Worm (Caenorhabditis elegans) whole organism, midembryonic: ENCODE results near the gene F56H9.6.

ENCODE experiments used
- T22C8.4 ChIP-seq: fragments of 200-800 bp; sonication (Bioruptor generic); IDR thresholded peaks from 2 replicates; pipeline ENCODE4 v1.3.6; 2022; ENCODE audit warnings: missing genetic modification characterization, missing compliant biosample characterization
- cog-1 ChIP-seq: sonication (generic microtip); optimal IDR thresholded peaks from 2 replicates; lab custom pipeline; 2016; ENCODE audit warnings: missing genetic modification characterization, missing compliant biosample characterization
- flt-1 ChIP-seq: fragments of 200-800 bp; sonication (Bioruptor generic); IDR thresholded peaks from 2 replicates; pipeline ENCODE4 v1.3.6; 2022; ENCODE audit warnings: missing genetic modification characterization, missing compliant biosample characterization
- klf-2 ChIP-seq: fragments of 200-800 bp; sonication (Bioruptor generic); conservative IDR thresholded peaks from 2 replicates; pipeline ENCODE4 v1.3.6; 2022; ENCODE audit warnings: missing genetic modification reagents, missing genetic modification characterization, missing compliant biosample characterization
- med-1 ChIP-seq: sonication (generic microtip); optimal IDR thresholded peaks from 2 replicates; lab custom pipeline; 2017; ENCODE audit warnings: missing genetic modification characterization, mild to moderate bottlenecking, missing compliant biosample characterization, antibody characterized with exemption, missing genetic modification reagents; ENCODE audit not compliant: insufficient read depth
- ref-1 ChIP-seq: fragments of 200-800 bp; sonication (Bioruptor generic); conservative IDR thresholded peaks from 2 replicates; pipeline ENCODE4 v1.3.6; 2022; ENCODE audit warnings: missing genetic modification reagents, missing genetic modification characterization, missing compliant biosample characterization
- tab-1 ChIP-seq: fragments of 200-800 bp; sonication (Bioruptor generic); IDR thresholded peaks from 2 replicates; pipeline ENCODE4 v1.3.6; 2022; ENCODE audit warnings: missing genetic modification characterization, missing compliant biosample characterization
- ztf-23 ChIP-seq: fragments of 200-800 bp; sonication (Bioruptor generic); IDR thresholded peaks from 2 replicates; pipeline ENCODE4 v1.3.6; 2022; ENCODE audit warnings: missing genetic modification reagents, missing genetic modification characterization, missing compliant biosample characterization
- ztf-29 ChIP-seq: fragments of 200-800 bp; sonication (Bioruptor generic); IDR thresholded peaks from 2 replicates; pipeline ENCODE4 v1.3.6; 2022; ENCODE audit warnings: missing genetic modification reagents, missing genetic modification characterization, missing compliant biosample characterization

F56H9.6 gene

DNA sequence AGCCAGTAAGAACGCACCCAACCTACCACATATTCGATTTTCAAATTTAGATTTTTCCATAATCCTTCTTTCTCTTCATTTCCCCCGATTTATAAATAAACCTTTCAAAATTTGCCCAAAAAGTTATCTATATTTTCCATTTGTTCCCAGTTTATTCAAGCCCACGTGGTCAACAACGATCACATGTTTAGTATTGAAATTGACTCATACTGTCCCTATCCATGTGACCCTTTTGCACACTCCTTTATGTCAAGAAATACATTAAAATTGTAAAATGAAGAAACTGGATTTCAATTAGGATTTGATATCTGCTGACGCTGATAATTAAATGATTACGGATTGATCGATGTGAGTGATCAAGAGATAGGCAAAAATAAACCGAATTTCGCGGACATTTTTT, 5.6 kb upstream of the F56H9.6 start:
- TF ChIP-seq T22C8.4, result no peak
- TF ChIP-seq ztf-23, result no peak
- TF ChIP-seq tab-1 (GFP tag; lab: Robert Waterston, UW), result no peak
- TF ChIP-seq ref-1, result no peak
- no peak for TF ChIP-seq med-1 (GFP tag; lab: Kevin White, UChicago)
- no peak for TF ChIP-seq flt-1 (GFP tag; lab: Robert Waterston, UW)
- no peak for TF ChIP-seq cog-1 (tag; lab: Kevin White, UChicago)
- no peak for TF ChIP-seq ztf-29 (GFP tag; lab: Robert Waterston, UW)

ce11 chrV:12634746-12635145, 5.1 kb upstream of the F56H9.6 start:
- no peak for TF ChIP-seq ref-1
- no peak for TF ChIP-seq tab-1 (GFP tag; lab: Robert Waterston, UW)
- TF ChIP-seq cog-1 (tag; lab: Kevin White, UChicago), result no peak
- TF ChIP-seq med-1 (GFP tag; lab: Kevin White, UChicago), result no peak
- no peak for TF ChIP-seq ztf-23
- no peak for TF ChIP-seq T22C8.4
- TF ChIP-seq flt-1 (GFP tag; lab: Robert Waterston, UW), result no peak
- no peak for TF ChIP-seq ztf-29 (GFP tag; lab: Robert Waterston, UW)
- TF ChIP-seq klf-2 (GFP tag; lab: Robert Waterston, UW), result no peak

ce11 chrV:12634050-12634449, 4.4 kb upstream of the F56H9.6 start:
- TF ChIP-seq ztf-29 (GFP tag; lab: Robert Waterston, UW), result no peak
- no peak for TF ChIP-seq tab-1 (GFP tag; lab: Robert Waterston, UW)

DNA sequence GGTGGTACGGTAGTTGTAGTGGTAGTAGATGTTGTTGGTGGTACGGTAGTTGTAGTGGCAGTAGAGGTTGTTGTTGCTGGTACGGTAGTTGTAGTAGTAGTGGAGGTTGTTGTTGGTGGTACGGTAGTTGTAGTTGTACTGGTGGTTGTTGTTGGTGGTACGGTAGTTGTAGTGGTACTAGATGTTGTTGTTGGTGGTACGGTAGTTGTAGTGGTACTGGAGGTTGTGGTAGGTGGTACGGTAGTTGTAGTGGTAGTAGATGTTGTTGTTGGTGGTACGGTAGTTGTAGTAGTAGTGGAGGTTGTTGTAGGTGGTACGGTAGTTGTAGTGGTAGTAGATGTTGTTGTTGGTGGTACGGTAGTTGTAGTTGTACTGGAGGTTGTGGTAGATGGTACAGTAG, 3.4 kb upstream of the F56H9.6 start:
- 0 out of 2 replicates have a peak, but pooled peaks have one; percentile 61 for TF ChIP-seq ztf-23
- 0 out of 2 replicates have a peak, but pooled peaks have one; percentile 14 for TF ChIP-seq flt-1 (GFP tag; lab: Robert Waterston, UW)
- TF ChIP-seq cog-1 (tag; lab: Kevin White, UChicago), result no peak

DNA sequence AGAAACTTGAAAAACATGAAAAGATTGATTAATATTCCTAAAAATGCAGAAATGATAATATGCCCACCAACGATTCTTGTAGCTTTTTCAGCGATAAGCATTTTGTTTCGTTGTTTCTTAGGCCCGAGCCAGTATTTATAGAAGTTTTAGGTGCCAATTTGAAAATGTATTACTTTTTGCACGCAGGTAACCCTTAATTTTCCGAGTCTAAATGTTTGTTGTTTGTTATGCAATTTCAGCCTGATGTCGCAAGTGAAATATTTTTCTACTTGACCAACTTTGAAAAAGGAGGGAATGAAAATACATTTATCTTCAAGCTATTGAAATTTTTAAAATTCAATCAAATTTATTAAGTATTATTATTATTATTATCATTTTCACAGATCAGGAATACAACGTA, 2.4 kb upstream of the F56H9.6 start, which contains the start of gene srx-113:
Gene srx-113, minus strand, starts transcription at position 101 of the 400 bp plus-strand sequence.
- no peak for TF ChIP-seq cog-1 (tag; lab: Kevin White, UChicago)
- no peak for TF ChIP-seq ztf-23
- no peak for TF ChIP-seq T22C8.4
- TF ChIP-seq ref-1, result no peak
- no peak for TF ChIP-seq flt-1 (GFP tag; lab: Robert Waterston, UW)
- TF ChIP-seq tab-1 (GFP tag; lab: Robert Waterston, UW), result no peak
- no peak for TF ChIP-seq med-1 (GFP tag; lab: Kevin White, UChicago)
- no peak for TF ChIP-seq klf-2 (GFP tag; lab: Robert Waterston, UW)
- no peak for TF ChIP-seq ztf-29 (GFP tag; lab: Robert Waterston, UW)

ce11 chrV:12624371-12624770, 5.3 kb downstream of the F56H9.6 start, which contains the start of gene F56H9.9:
F56H9.9 (minus strand) TSS chrV:12624471.
- no peak for TF ChIP-seq med-1 (GFP tag; lab: Kevin White, UChicago)
- no peak for TF ChIP-seq ztf-23
- TF ChIP-seq ref-1, result no peak
- TF ChIP-seq T22C8.4, result no peak
- TF ChIP-seq flt-1 (GFP tag; lab: Robert Waterston, UW), result no peak
- no peak for TF ChIP-seq ztf-29 (GFP tag; lab: Robert Waterston, UW)
- TF ChIP-seq cog-1 (tag; lab: Kevin White, UChicago), result no peak
- TF ChIP-seq tab-1 (GFP tag; lab: Robert Waterston, UW), result no peak

DNA sequence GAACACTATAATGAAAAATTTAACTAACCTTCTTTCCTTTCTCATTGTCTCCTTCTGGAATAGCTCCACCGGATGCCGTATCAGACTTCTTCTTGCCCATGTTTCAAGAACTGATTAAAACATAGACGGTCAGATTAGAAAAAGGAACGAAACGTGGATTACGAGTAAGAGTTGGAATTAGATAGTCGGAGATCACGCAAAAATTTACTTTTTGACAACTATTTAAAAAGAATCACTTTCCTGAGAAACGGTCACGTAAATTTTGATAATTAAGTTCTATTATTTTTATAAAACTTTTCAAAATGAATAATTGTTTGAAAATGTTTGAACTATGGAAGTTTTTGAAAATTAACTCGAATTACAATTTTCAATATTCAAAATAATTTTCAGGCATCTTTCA, 17.5 kb downstream of the F56H9.6 start, which contains the start of gene cyc-2.2:
Gene cyc-2.2, minus strand, starts transcription at position 101 of the 400 bp plus-strand sequence.
- TF ChIP-seq ref-1, result no peak
- no peak for TF ChIP-seq ztf-29 (GFP tag; lab: Robert Waterston, UW)
- TF ChIP-seq ztf-23, result no peak
- TF ChIP-seq T22C8.4, result no peak
- TF ChIP-seq flt-1 (GFP tag; lab: Robert Waterston, UW), result no peak
- no peak for TF ChIP-seq klf-2 (GFP tag; lab: Robert Waterston, UW)
- no peak for TF ChIP-seq cog-1 (tag; lab: Kevin White, UChicago)
- no peak for TF ChIP-seq tab-1 (GFP tag; lab: Robert Waterston, UW)
- TF ChIP-seq med-1 (GFP tag; lab: Kevin White, UChicago), result no peak

ce11 chrV:12611029-12611428, 18.6 kb downstream of the F56H9.6 start, which contains the start of gene cubn-1:
cubn-1 (plus strand) TSS chrV:12611329.
- TF ChIP-seq ztf-23 (no peak), cog-1 (tag; lab: Kevin White, UChicago) (no peak)

DNA sequence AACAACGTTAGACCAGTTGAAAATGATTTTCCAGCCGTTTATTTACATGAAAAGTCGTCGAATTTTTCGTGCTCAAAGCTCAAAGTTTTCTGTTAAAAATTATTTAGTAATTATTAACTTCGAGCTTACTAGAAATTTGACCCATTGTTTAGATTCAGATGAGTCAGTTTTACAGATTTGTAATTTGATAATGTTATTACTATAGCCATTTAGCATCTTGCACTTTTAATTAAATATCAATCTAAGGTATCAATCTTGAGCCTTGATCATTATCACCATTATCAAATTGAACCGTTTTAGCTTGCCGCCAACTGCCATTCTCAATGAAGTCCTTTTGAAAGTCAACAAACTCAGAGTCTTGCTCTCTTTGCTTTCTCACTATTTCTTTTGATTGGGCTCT, 20.1 kb downstream of the F56H9.6 start, which contains the start of gene ZC116.1:
Gene ZC116.1, plus strand, starts transcription at position 301 of the 400 bp plus-strand sequence.
- TF ChIP-seq T22C8.4 (no peak), tab-1 (GFP tag; lab: Robert Waterston, UW) (no peak), ztf-29 (GFP tag; lab: Robert Waterston, UW) (no peak), med-1 (GFP tag; lab: Kevin White, UChicago) (no peak), cog-1 (tag; lab: Kevin White, UChicago) (no peak)

ce11 chrV:12608857-12609256, 20.8 kb downstream of the F56H9.6 start, which contains the start of gene ZC116.5:
ZC116.5 (minus strand) TSS chrV:12608957.
- TF ChIP-seq med-1 (GFP tag; lab: Kevin White, UChicago) (no peak), ref-1 (no peak), flt-1 (GFP tag; lab: Robert Waterston, UW) (no peak)

- TF ChIP-seq med-1 (GFP tag; lab: Kevin White, UChicago) (no peak), klf-2 (GFP tag; lab: Robert Waterston, UW) (no peak), ztf-29 (GFP tag; lab: Robert Waterston, UW) (no peak), T22C8.4 (no peak), cog-1 (tag; lab: Kevin White, UChicago) (no peak), ztf-23 (no peak), ref-1 (no peak), tab-1 (GFP tag; lab: Robert Waterston, UW) (no peak), flt-1 (GFP tag; lab: Robert Waterston, UW) (no peak)
Measured at ce11 chrV:12607113-12607512, 22.5 kb downstream of the F56H9.6 start, which contains the start of gene erg-28. erg-28 (plus strand) TSS chrV:12607413.
